Worm (Caenorhabditis elegans): ENCODE measurements around the gene lips-13.
A peak's percentile ranks its signal among the peaks of the same experiment; 100 is the strongest.

Gene lips-13

DNA sequence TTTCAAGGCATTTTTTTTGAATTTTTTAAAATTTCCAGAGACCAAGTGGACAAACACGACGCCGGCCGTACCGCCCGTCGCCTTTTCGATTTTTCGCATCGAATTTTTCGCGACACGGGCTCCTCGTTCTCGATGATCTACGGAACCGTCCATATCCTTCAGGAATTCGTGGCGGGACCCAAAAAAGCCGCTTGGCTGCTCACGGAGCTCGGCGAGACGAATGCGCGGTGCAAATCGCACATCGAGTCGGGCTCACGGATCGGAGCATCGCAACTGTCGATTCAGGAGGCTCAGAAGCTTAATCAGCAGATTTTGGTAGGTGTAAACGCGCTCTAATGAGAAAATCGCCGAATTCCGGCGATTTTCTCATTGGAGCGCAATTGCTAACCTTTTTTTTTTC lies 14.0 kb upstream of the lips-13 start:
- TF ChIP-seq set-16 (GFP tag; IDR thresholded peaks at IDR 0.05) (peak; percentile 75), egl-43 (GFP tag; IDR thresholded peaks at IDR 0.05) (no peak)

DNA sequence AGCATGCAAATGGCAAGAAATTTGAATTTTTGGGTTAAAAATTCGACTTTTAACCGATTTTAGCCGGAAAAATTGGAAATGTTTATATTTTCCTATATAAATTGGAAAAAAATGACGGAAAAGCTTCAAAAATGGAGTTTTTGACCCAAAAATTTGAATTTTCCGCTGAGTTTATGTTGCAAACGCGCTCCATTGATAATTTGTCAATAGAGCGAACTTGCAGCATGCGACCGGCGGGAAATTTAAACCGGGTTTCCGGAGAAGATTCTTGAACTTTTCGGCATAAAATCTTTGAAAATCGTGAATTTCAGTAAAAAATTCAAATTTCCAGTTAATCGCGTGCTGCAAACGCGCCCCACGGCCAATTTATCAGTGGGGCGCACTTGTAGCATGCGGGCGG lies 13.5 kb upstream of the lips-13 start:
- peak; percentile 88 for TF ChIP-seq lin-38 (GFP tag; IDR thresholded peaks at IDR 0.05)
- TF ChIP-seq nhr-111 (GFP tag; optimal IDR thresholded peaks at IDR 0.05) = no peak
- no peak for TF ChIP-seq pqm-1 (tag; optimal IDR thresholded peaks at IDR 0.05)

DNA sequence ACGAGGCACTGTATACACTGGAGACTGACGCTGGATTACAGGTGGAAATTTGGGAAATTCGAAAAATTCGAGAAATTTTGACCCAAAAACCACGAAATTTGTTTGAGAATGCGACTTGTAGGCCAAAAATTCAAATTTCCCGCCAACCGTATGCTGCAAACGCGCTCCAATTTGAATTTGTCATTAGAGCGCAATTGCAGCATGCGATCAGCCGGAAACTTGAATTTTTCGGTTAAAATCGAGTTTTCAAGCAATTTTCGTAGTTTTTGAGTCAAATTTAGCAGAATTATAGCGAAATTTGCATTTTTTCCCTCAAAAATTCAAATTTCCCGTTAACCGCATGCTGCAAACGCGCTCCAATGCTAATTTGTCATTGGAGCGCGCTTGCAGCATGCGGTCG lies 12.4 kb upstream of the lips-13 start:
- peak; percentile 90 for TF ChIP-seq lin-38 (GFP tag; IDR thresholded peaks at IDR 0.05)
- TF ChIP-seq lim-7 (GFP tag; IDR thresholded peaks at IDR 0.05) = no peak

DNA sequence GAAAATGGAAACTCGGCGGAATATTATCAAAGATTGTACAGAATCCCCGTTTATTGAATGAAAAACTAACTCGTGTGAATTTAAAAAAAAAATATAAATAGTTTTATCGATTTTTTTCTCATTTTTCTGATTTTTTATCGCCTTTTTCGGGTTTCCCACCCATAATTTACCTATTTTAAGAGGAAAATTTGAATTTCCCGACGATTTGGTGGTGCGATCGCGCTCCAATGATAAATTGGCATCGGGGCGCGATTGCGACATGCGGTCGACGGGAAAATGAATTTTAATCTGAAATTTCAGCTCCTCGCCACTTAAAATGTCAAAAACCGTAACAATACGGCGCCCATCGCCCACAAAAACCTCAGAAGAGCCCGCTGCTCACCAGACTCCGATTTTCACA lies 9.8 kb upstream of the lips-13 start, which contains the start of gene taf-6.1:
TSS of gene taf-6.1 (plus strand) at position 301 of the 400 bp plus-strand sequence.
- TF ChIP-seq skn-1 (tag; optimal IDR thresholded peaks at IDR 0.05) (no peak), mxl-2 (GFP tag; conservative IDR thresholded peaks at IDR 0.05) (no peak), ceh-32 (tag; optimal IDR thresholded peaks at IDR 0.05; ENCODE audit: poor library complexity) (no peak), unc-62 (GFP tag; optimal IDR thresholded peaks at IDR 0.05 in 1 of 2) (peak in 1 of 2 experiments; percentile 18), unc-62 (tag; optimal IDR thresholded peaks at IDR 0.05) (no peak), zfp-2 (tag; optimal IDR thresholded peaks at IDR 0.05) (no peak), ztf-11 (tag; optimal IDR thresholded peaks at IDR 0.05) (no peak), lin-38 (GFP tag; IDR thresholded peaks at IDR 0.05) (peak; percentile 36), hlh-11 (tag; optimal IDR thresholded peaks at IDR 0.05) (no peak)

DNA sequence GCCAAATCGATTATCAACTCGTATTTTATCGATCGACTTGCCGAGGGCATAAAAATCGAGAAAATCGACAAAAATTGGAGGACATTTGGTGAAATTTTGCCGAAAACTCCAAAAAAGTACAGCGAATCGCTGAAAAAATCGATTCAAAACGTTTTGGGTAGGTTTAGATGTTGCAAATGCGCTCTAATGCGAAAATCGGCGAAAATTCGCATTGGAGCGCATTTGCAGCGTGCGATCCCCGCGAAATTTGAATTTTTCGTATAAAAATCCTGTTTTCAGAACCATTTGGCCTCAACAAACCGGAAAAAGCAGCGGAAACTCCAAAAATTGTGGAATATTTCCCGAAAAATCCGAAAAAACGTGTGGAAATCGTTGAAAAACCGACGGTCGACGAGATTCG lies 8.6 kb upstream of the lips-13 start:
- TF ChIP-seq T20F7.1 (GFP tag; optimal IDR thresholded peaks at IDR 0.05) (no peak), unc-62 (GFP tag; optimal IDR thresholded peaks at IDR 0.05 in 1 of 2) (peak in 1 of 2 experiments; percentile 54), unc-62 (tag; optimal IDR thresholded peaks at IDR 0.05) (no peak), lin-38 (GFP tag; IDR thresholded peaks at IDR 0.05) (peak; percentile 80)

DNA sequence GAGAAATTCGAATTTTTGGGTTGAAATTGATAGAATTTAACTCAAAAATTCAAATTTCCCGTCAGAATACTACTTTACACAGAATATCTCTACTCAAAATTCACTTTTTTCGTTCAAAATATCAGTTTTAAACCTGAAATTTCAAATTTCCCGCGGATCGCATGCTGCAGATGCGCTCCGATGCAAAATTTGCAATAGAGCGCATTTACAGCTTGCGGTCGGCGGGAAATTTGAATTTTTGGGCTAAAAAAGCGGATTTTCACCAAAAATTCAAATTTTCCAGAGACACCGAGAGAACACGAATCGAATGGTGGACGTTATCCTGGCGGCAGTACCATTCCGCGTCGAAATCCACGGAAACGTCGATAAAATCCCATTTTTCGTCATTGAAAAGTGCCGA lies 6.9 kb upstream of the lips-13 start:
- TF ChIP-seq lin-38 (GFP tag; IDR thresholded peaks at IDR 0.05) (peak; percentile 65), ceh-20 (GFP tag; IDR thresholded peaks at IDR 0.05) (no peak)

DNA sequence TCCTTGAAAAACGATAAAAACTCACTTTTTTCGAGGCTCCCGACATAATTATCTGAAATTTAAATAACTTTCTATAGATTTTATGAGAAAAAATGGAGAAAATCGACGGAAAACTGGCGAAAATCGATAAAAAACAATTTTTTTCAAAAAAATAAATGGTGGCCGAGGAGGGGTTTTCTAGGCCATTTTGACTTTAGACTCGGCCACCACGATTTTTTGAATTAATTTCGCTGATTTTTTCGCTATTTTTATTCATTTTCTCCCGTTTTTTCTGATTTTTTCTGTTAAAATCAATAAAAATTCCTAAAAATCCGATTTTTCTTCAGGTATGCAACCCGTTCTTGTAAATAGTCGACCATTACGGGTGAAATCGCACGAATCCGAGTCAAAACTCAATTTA lies 5.4 kb upstream of the lips-13 start, which contains the start of the genes sut-1 and eri-3:
TSS of gene sut-1 (minus strand) at position 58 of the 400 bp plus-strand sequence.
TSS of gene eri-3 (plus strand) at position 327 of the 400 bp plus-strand sequence.
- TF ChIP-seq mes-2 (tag; optimal IDR thresholded peaks at IDR 0.05; ENCODE audit: poor library complexity, severe bottlenecking) (peak; percentile 68), ZK337.2 (GFP tag; IDR thresholded peaks at IDR 0.05) (no peak), egl-43 (GFP tag; IDR thresholded peaks at IDR 0.05) (no peak), Y75B8A.6 (GFP tag; IDR thresholded peaks at IDR 0.05) (no peak), nhr-48 (tag; optimal IDR thresholded peaks at IDR 0.05) (no peak)

DNA sequence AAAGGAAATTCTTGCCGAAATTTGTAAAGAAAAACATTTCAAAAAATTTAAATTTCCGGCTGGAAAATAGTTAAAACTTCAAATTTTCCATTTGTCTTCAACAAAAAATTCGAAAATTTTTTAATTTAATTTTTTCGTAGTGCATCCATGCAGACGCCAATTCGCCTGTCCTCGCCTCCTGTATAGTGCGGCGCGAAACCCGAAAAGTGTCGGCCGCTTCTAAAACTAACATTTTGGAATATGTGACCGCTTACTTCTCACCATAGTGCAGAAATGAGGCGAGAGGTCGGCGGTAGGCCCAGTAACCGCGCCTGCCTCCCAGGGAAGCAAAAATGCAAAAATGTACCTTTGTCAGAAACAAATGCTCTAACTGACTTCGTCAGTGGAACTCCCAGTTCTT lies 1.3 kb downstream of the lips-13 start:
- TF ChIP-seq dpl-1 (GFP tag; optimal IDR thresholded peaks at IDR 0.05) (no peak), aha-1 (tag) (peak; percentile 56)

DNA sequence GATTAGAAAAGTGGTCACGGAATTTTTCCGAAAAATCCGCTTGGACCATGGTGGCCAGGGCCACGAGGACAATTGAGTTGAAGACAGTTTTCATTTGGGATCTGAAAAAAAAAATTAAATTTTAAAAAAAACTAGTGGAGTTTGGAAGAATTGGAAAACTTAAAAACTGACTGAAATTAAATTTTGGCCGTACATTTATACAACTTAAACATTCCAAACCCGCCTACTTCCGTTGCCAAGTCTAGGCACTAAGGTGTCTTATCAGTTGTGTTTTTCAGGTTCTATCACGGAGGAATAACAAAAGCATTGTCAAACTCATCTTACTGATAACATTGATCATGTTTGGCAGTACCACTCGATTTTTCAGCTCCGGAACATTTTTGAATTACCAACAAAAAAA lies 3.7 kb downstream of the lips-13 start, which contains the start of gene lips-12:
TSS of gene lips-12 (minus strand) at position 101 of the 400 bp plus-strand sequence.
- TF ChIP-seq ceh-62 (tag; optimal IDR thresholded peaks at IDR 0.05) (no peak), T26A8.4 (GFP tag; IDR thresholded peaks at IDR 0.05) (no peak), tag-97 (GFP tag; IDR thresholded peaks at IDR 0.05) (no peak), egl-43 (GFP tag; IDR thresholded peaks at IDR 0.05) (no peak), lsy-2 (tag; optimal IDR thresholded peaks at IDR 0.05) (no peak), ama-1 (optimal IDR thresholded peaks at IDR 0.05) (no peak), lin-39 (tag; optimal IDR thresholded peaks at IDR 0.05) (no peak), nhr-41 (GFP tag; IDR thresholded peaks at IDR 0.05) (no peak), ctbp-1 (GFP tag; IDR thresholded peaks at IDR 0.05) (no peak), F10B5.3 (tag; optimal IDR thresholded peaks at IDR 0.05) (no peak), Y105C5A.15 (GFP tag; IDR thresholded peaks at IDR 0.05) (no peak), spr-3 (GFP tag; optimal IDR thresholded peaks at IDR 0.05) (no peak), nhr-42 (GFP tag; IDR thresholded peaks at IDR 0.05) (no peak), T20F7.1 (GFP tag; optimal IDR thresholded peaks at IDR 0.05) (no peak), nhr-25 (tag; optimal IDR thresholded peaks at IDR 0.05; ENCODE audit: borderline replicate concordance, insufficient read depth) (no peak), spr-1 (tag; optimal IDR thresholded peaks at IDR 0.05) (no peak), zip-11 (GFP tag; IDR thresholded peaks at IDR 0.05) (no peak)

Measured in whole organism, L4 larva.